Worm (Caenorhabditis elegans) whole organism, late embryonic: ENCODE results near the gene Y51A2B.4.

ENCODE experiments used
- C08G9.2 ChIP-seq: sonication (generic microtip); optimal IDR thresholded peaks from 2 replicates; lab custom pipeline; 2016; ENCODE audit warnings: mild to moderate bottlenecking, missing genetic modification characterization, moderate library complexity, missing compliant biosample characterization
- C38D4.7 ChIP-seq: fragments of 200-800 bp; sonication (Bioruptor generic); optimal IDR thresholded peaks from 2 replicates; lab custom pipeline; 2018; ENCODE audit warnings: mild to moderate bottlenecking, missing genetic modification characterization, moderate library complexity, missing compliant biosample characterization
- F13H6.1 ChIP-seq: sonication (generic microtip); optimal IDR thresholded peaks from 2 replicates; lab custom pipeline; 2016; ENCODE audit warnings: missing genetic modification characterization, missing compliant biosample characterization
- K09A11.1 ChIP-seq: sonication (generic microtip); optimal IDR thresholded peaks from 2 replicates; lab custom pipeline; 2017; ENCODE audit warnings: antibody characterized with exemption, mild to moderate bottlenecking, missing genetic modification characterization, missing compliant biosample characterization; ENCODE audit not compliant: insufficient read depth
- T23F11.4 ChIP-seq: fragments of 200-800 bp; sonication (Bioruptor generic); optimal IDR thresholded peaks from 2 replicates; lab custom pipeline; 2018; ENCODE audit warnings: mild to moderate bottlenecking, missing genetic modification characterization, missing compliant biosample characterization
- ahr-1 ChIP-seq: sonication (generic microtip); optimal IDR thresholded peaks from 2 replicates; lab custom pipeline; 2016; ENCODE audit warnings: missing genetic modification characterization, missing compliant biosample characterization
- ceh-18 ChIP-seq: sonication (generic microtip); optimal IDR thresholded peaks from 2 replicates; lab custom pipeline; 2016; ENCODE audit warnings: missing genetic modification characterization, missing compliant biosample characterization
- ceh-19 ChIP-seq: fragments of 200-800 bp; sonication (Bioruptor generic); optimal IDR thresholded peaks from 2 replicates; lab custom pipeline; 2018; ENCODE audit warnings: mild to moderate bottlenecking, missing genetic modification characterization, missing compliant biosample characterization
- ceh-48 ChIP-seq: sonication (generic microtip); optimal IDR thresholded peaks from 2 replicates; lab custom pipeline; 2016; ENCODE audit warnings: missing genetic modification characterization, inconsistent platforms, missing compliant biosample characterization
- ceh-6 ChIP-seq: fragments of 200-800 bp; sonication (Bioruptor generic); optimal IDR thresholded peaks from 2 replicates; lab custom pipeline; 2018; ENCODE audit warnings: mild to moderate bottlenecking, missing genetic modification characterization, missing compliant biosample characterization
- ceh-9 ChIP-seq: sonication (generic microtip); optimal IDR thresholded peaks from 2 replicates; lab custom pipeline; 2016; ENCODE audit warnings: mild to moderate bottlenecking, missing genetic modification characterization, inconsistent platforms, missing compliant biosample characterization
- dmd-4 ChIP-seq: sonication (generic microtip); optimal IDR thresholded peaks from 2 replicates; lab custom pipeline; 2016; ENCODE audit warnings: borderline replicate concordance, missing genetic modification characterization, missing compliant biosample characterization
- dve-1 ChIP-seq: sonication (generic microtip); optimal IDR thresholded peaks from 2 replicates; lab custom pipeline; 2017; ENCODE audit warnings: antibody characterized with exemption, mild to moderate bottlenecking, missing genetic modification characterization, missing compliant biosample characterization
- elt-2 ChIP-seq: sonication (generic microtip); optimal IDR thresholded peaks from 2 replicates; lab custom pipeline; 2016; ENCODE audit warnings: missing genetic modification reagents, missing genetic modification characterization, missing compliant biosample characterization
- ets-4 ChIP-seq: sonication (generic microtip); optimal IDR thresholded peaks from 2 replicates; lab custom pipeline; 2016; ENCODE audit warnings: missing genetic modification characterization, missing compliant biosample characterization
- fax-1 ChIP-seq: sonication (generic microtip); optimal IDR thresholded peaks from 2 replicates; lab custom pipeline; 2016; ENCODE audit warnings: missing genotype, missing genetic modification characterization, missing compliant biosample characterization
- hlh-13 ChIP-seq: fragments of 200-800 bp; sonication (Bioruptor generic); optimal IDR thresholded peaks from 2 replicates; lab custom pipeline; 2018; ENCODE audit warnings: mild to moderate bottlenecking, missing genetic modification characterization, missing compliant biosample characterization
- hlh-6 ChIP-seq: sonication (generic microtip); optimal IDR thresholded peaks from 2 replicates; lab custom pipeline; 2016; ENCODE audit warnings: missing genotype, missing genetic modification characterization, missing compliant biosample characterization
- hlh-8 ChIP-seq: sonication (generic microtip); optimal IDR thresholded peaks from 2 replicates; lab custom pipeline; 2016; ENCODE audit warnings: missing genotype, missing genetic modification characterization, missing compliant biosample characterization
- lim-6 ChIP-seq: sonication (generic microtip); optimal IDR thresholded peaks from 2 replicates; lab custom pipeline; 2016; ENCODE audit warnings: missing genetic modification characterization, missing compliant biosample characterization
- lin-11 ChIP-seq: fragments of 200-800 bp; sonication (Bioruptor generic); optimal IDR thresholded peaks from 2 replicates; lab custom pipeline; 2018; ENCODE audit warnings: mild to moderate bottlenecking, missing genetic modification characterization, missing compliant biosample characterization
- madf-2 ChIP-seq: sonication (generic microtip); optimal IDR thresholded peaks from 2 replicates; lab custom pipeline; 2017; ENCODE audit warnings: missing genetic modification characterization, missing compliant biosample characterization
- nhr-11 ChIP-seq: fragments of 150-350 bp; optimal IDR thresholded peaks from 2 replicates; lab custom pipeline; 2014; ENCODE audit warnings: missing biosample characterization, missing genetic modification characterization
- pag-3 ChIP-seq: sonication (generic microtip); optimal IDR thresholded peaks from 2 replicates; lab custom pipeline; 2016; ENCODE audit warnings: missing compliant biosample characterization, missing genetic modification characterization, borderline replicate concordance
- pat-9 ChIP-seq: fragments of 200-800 bp; sonication (Bioruptor generic); optimal IDR thresholded peaks from 2 replicates; lab custom pipeline; 2018; ENCODE audit warnings: mild to moderate bottlenecking, missing genetic modification characterization, moderate library complexity, missing compliant biosample characterization
- pax-1 ChIP-seq: fragments of 150-350 bp; optimal IDR thresholded peaks from 2 replicates; lab custom pipeline; 2014; ENCODE audit warnings: missing biosample characterization, missing genetic modification characterization
- ref-2 ChIP-seq: sonication (generic microtip); optimal IDR thresholded peaks from 2 replicates; lab custom pipeline; 2016; ENCODE audit warnings: missing genetic modification characterization, missing compliant biosample characterization
- rnt-1 ChIP-seq: sonication (generic microtip); optimal IDR thresholded peaks from 2 replicates; lab custom pipeline; 2016; ENCODE audit warnings: missing genetic modification characterization, missing compliant biosample characterization
- syd-9 ChIP-seq: sonication (generic microtip); optimal IDR thresholded peaks from 2 replicates; lab custom pipeline; 2016; ENCODE audit warnings: mild to moderate bottlenecking, missing genetic modification characterization, moderate library complexity, missing compliant biosample characterization
- tbx-7 ChIP-seq: sonication (generic microtip); optimal IDR thresholded peaks from 2 replicates; lab custom pipeline; 2016; ENCODE audit warnings: missing genotype, missing genetic modification characterization, missing compliant biosample characterization
- unc-55 ChIP-seq: sonication (generic microtip); optimal IDR thresholded peaks from 2 replicates; lab custom pipeline; 2017; ENCODE audit warnings: missing biosample characterization, missing genetic modification reagents, missing genetic modification characterization
- unc-86 ChIP-seq: sonication (generic microtip); optimal IDR thresholded peaks from 2 replicates; lab custom pipeline; 2016; ENCODE audit warnings: missing genetic modification characterization, missing compliant biosample characterization
- ztf-16 ChIP-seq: sonication (generic microtip); optimal IDR thresholded peaks from 2 replicates; lab custom pipeline; 2017; ENCODE audit warnings: missing genetic modification characterization, missing compliant biosample characterization

Gene Y51A2B.4

DNA sequence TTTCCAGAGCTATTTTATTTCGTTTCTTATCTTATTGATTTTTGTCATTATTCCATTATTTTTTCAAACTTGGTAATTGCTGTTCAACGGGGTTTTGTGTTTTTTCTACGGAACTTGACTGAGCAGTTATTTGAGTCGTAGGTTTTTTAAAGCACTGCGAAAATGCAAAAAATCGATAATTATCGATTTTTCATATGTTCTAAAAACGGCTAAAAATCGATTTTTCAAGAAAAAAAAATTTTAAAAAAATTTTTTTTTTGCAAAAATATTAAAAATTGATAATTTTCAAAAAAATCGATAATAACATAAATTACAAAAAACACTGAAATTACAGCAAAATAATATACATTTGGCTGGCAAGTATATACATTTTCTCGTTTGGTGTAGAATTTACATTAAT is 13.4 kb downstream of the Y51A2B.4 start:
- TF ChIP-seq dve-1 (tag; lab: Kevin White, UChicago) (no peak), ref-2 (tag; lab: Kevin White, UChicago) (no peak), rnt-1 (tag; lab: Kevin White, UChicago) (no peak), pag-3 (tag; lab: Kevin White, UChicago) (no peak), ceh-18 (tag; lab: Kevin White, UChicago) (no peak), dmd-4 (tag; lab: Kevin White, UChicago) (no peak)

DNA sequence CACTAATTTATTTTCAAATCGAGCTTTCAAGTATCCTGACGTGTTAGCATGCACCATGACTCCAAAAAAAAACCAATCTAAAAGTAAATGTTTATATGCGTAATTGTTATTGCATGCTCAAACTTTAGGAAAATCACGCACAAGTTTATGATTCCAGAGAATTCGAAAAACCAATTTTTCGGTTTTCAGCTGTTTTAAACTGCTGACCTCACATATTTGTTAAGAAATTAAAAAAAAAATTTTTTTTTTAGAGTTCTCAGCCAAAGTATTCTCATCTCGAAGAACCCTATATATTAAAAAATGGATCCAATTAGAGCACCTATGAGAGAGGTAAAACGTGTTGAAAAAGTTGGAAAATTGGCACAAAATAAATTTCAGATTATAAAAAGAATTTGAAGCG is 14.8 kb downstream of the Y51A2B.4 start, which contains the start of gene Y51A2B.2:
Y51A2B.2 (plus strand) TSS at position 301 of the 400 bp plus-strand sequence.
- TF ChIP-seq K09A11.1 (tag; lab: Kevin White, UChicago) (no peak), ets-4 (no peak), madf-2 (tag; lab: Kevin White, UChicago) (no peak), ztf-16 (tag; lab: Kevin White, UChicago) (no peak), unc-86 (tag; lab: Kevin White, UChicago) (no peak), tbx-7 (tag; lab: Kevin White, UChicago) (no peak), ceh-9 (tag; lab: Kevin White, UChicago) (no peak), syd-9 (tag; lab: Kevin White, UChicago) (no peak), F13H6.1 (tag; lab: Kevin White, UChicago) (no peak), nhr-11 (no peak), fax-1 (no peak), C08G9.2 (tag; lab: Kevin White, UChicago) (no peak), ceh-48 (tag; lab: Kevin White, UChicago) (no peak), T23F11.4 (no peak)
- TF ChIP-seq, all 69 proteins: peak for 0

- TF ChIP-seq F13H6.1 (tag; lab: Kevin White, UChicago) = no peak
- no peak for TF ChIP-seq hlh-6 (tag; lab: Kevin White, UChicago)
- TF ChIP-seq hlh-13 (GFP tag; lab: Kevin White, UChicago) = no peak
- no peak for TF ChIP-seq dve-1 (tag; lab: Kevin White, UChicago)
Measured at ce11 chrV:18371579-18371978, 17.4 kb downstream of the Y51A2B.4 start, which contains the start of gene C08E8.4. Gene C08E8.4 (plus strand): TSS chrV:18371846.

DNA sequence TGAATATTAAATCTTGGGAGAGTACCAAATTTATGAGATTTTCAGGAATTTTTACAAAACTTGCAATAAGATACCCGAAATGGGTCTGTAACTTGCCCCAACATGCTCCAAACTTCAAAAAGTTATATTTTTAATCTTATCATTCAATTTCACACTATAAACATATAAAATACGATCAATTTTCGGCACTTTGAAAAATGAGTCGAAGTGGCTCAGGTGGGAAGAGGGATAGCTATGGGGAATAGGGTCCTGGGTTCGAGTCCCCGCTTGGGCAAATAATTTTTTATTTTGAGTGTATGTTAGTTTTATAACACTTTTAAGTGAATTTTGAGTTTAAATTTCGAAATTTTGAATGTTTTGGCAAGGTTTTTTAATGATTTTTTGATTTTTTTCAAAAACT is 17.9 kb downstream of the Y51A2B.4 start:
- TF ChIP-seq pax-1 (no peak), dve-1 (tag; lab: Kevin White, UChicago) (no peak), ceh-6 (GFP tag; lab: Kevin White, UChicago) (no peak), ahr-1 (tag; lab: Kevin White, UChicago) (no peak), unc-55 (no peak), lim-6 (tag; lab: Kevin White, UChicago) (no peak), lin-11 (tag; lab: Kevin White, UChicago) (no peak), C38D4.7 (GFP tag; lab: Kevin White, UChicago) (no peak)

DNA sequence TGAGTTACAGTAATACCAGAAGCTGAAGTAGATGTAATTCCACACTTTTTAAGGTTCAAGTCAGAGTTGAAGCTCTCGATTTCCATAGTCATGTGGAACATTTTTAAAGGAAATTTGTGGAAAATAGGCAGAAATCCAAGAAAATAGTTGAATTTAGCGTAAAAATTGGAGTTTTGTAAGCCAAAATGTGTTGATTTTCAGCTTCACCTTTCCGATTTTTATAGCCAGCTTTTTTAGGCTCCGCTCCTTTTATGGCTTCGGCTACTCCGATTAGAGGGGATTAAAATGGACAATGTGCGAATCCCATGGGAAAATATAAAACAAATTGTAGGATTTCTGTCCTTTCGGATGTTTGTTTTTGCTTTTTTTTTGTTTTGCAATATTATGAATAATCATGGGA is 20.6 kb downstream of the Y51A2B.4 start, which contains the start of gene C08E8.6:
C08E8.6 (minus strand) TSS at position 101 of the 400 bp plus-strand sequence.
- TF ChIP-seq ceh-6 (GFP tag; lab: Kevin White, UChicago) (no peak), elt-2 (tag; lab: Kevin White, UChicago) (no peak), hlh-8 (tag; lab: Kevin White, UChicago) (no peak), pat-9 (no peak), unc-55 (no peak), ceh-19 (GFP tag; lab: Kevin White, UChicago) (no peak)
